Fruit fly (Drosophila melanogaster) whole organism: ENCODE measurements around the gene CG3191.

ENCODE experiments used
- CG8478 ChIP-seq: fragments of >200 bp; optimal IDR thresholded peaks from 2 replicates; lab custom pipeline; 2018; ENCODE audit warnings: inconsistent platforms
- Dll ChIP-seq: fragments of >200 bp; optimal IDR thresholded peaks from 2 replicates; lab custom pipeline; 2017
- EcR ChIP-seq, 2 experiments: fragments of >200 bp; optimal IDR thresholded peaks; 2 replicates each; lab custom pipeline; 2017; ENCODE audit warnings: missing biosample characterization in 2 of 2, missing genetic modification characterization in 2 of 2, missing genetic modification reagents in 2 of 2
- pan ChIP-seq: fragments of >200 bp; optimal IDR thresholded peaks from 2 replicates; lab custom pipeline; 2017
- psq ChIP-seq: fragments of >200 bp; optimal IDR thresholded peaks from 2 replicates; lab custom pipeline; 2017
- usp ChIP-seq: fragments of >200 bp; optimal IDR thresholded peaks from 2 replicates; lab custom pipeline; 2017; ENCODE audit warnings: missing biosample characterization, missing genetic modification characterization, mixed read lengths

Gene CG3191

dm6 chrX:2269822-2270556, 18.2 kb upstream of the CG3191 start:
- TF ChIP-seq pan (lab: Kevin White, UChicago) (no peak), Dll (no peak)

- TF ChIP-seq Dll (no peak), pan (lab: Kevin White, UChicago) (no peak), EcR (GFP tag; optimal IDR thresholded peaks at IDR 0.05; lab: Kevin White, UChicago) (no peak)
These were observed 10.7 kb upstream of the CG3191 start, which contains the start of the genes temp and CG3071 for dm6 chrX:2262511-2262910. Gene temp, minus strand, starts transcription at chrX:2262515. Gene CG3071, plus strand, starts transcription at chrX:2262837.

dm6 chrX:2259763-2260162, 8.0 kb upstream of the CG3191 start, which contains the start of gene CG3078:
Gene CG3078, minus strand, starts transcription at chrX:2259863.
- no peak for TF ChIP-seq CG8478 (lab: Kevin White, UChicago)
- no peak for TF ChIP-seq usp
- no peak for TF ChIP-seq Dll
- no peak for TF ChIP-seq psq (lab: Kevin White, UChicago)

- no peak for TF ChIP-seq EcR (GFP tag; optimal IDR thresholded peaks at IDR 0.05; lab: Kevin White, UChicago)
- TF ChIP-seq psq (lab: Kevin White, UChicago), result no peak
These were observed 6.9 kb upstream of the CG3191 start for dm6 chrX:2258602-2259233.

dm6 chrX:2255035-2255434, 3.2 kb upstream of the CG3191 start:
- TF ChIP-seq psq (lab: Kevin White, UChicago) (no peak), CG8478 (lab: Kevin White, UChicago) (no peak), EcR (GFP tag; optimal IDR thresholded peaks at IDR 0.05; lab: Kevin White, UChicago) (no peak), pan (lab: Kevin White, UChicago) (no peak), usp (no peak), Dll (no peak)

dm6 chrX:2254020-2254626, 2.3 kb upstream of the CG3191 start, which contains the start of gene CG3091:
Gene CG3091, minus strand, starts transcription at chrX:2254197.
- TF ChIP-seq CG8478 (lab: Kevin White, UChicago) (no peak), pan (lab: Kevin White, UChicago) (no peak), Dll (no peak), psq (lab: Kevin White, UChicago) (no peak), usp (no peak), EcR (GFP tag; optimal IDR thresholded peaks at IDR 0.05; lab: Kevin White, UChicago) (no peak)

- TF ChIP-seq Dll, result no peak
These were observed 2.0 kb downstream of the CG3191 start, which contains the start of gene crn for dm6 chrX:2249763-2250162. Gene crn, minus strand, starts transcription at chrX:2249983.

dm6 chrX:2245931-2246330, 5.9 kb downstream of the CG3191 start, which contains the start of gene Or2a:
Gene Or2a, plus strand, starts transcription at chrX:2246231.
- TF ChIP-seq CG8478 (lab: Kevin White, UChicago) (no peak), Dll (no peak), psq (lab: Kevin White, UChicago) (no peak)

- TF ChIP-seq EcR (GFP tag; optimal IDR thresholded peaks at IDR 0.05; lab: Kevin White, UChicago) (no peak), Dll (no peak), usp (no peak), pan (lab: Kevin White, UChicago) (no peak), psq (lab: Kevin White, UChicago) (no peak), CG8478 (lab: Kevin White, UChicago) (no peak)
These were observed 7.0 kb downstream of the CG3191 start for dm6 chrX:2244753-2245152.

- no peak for TF ChIP-seq CG8478 (lab: Kevin White, UChicago)
- TF ChIP-seq EcR (GFP tag; optimal IDR thresholded peaks at IDR 0.05; lab: Kevin White, UChicago), result no peak
- no peak for TF ChIP-seq psq (lab: Kevin White, UChicago)
- no peak for TF ChIP-seq Dll
- no peak for TF ChIP-seq usp
- no peak for TF ChIP-seq pan (lab: Kevin White, UChicago)
These were observed 8.9 kb downstream of the CG3191 start for dm6 chrX:2242897-2243296.

- TF ChIP-seq CG8478 (lab: Kevin White, UChicago) (no peak), usp (no peak), pan (lab: Kevin White, UChicago) (no peak), psq (lab: Kevin White, UChicago) (no peak), Dll (no peak), EcR (GFP tag; optimal IDR thresholded peaks at IDR 0.05; lab: Kevin White, UChicago) (no peak)
These were observed 10.0 kb downstream of the CG3191 start, which contains the start of gene kz for dm6 chrX:2241842-2242241. Gene kz, minus strand, starts transcription at chrX:2242035.

dm6 chrX:2225138-2225537, 26.7 kb downstream of the CG3191 start, which contains the start of gene pcx:
Gene pcx, plus strand, starts transcription at chrX:2225296.
- TF ChIP-seq psq (lab: Kevin White, UChicago) (no peak), CG8478 (lab: Kevin White, UChicago) (no peak), Dll (no peak), pan (lab: Kevin White, UChicago) (no peak)

- TF ChIP-seq Dll (no peak), EcR (GFP tag; optimal IDR thresholded peaks at IDR 0.05; lab: Kevin White, UChicago) (no peak), usp (no peak), pan (lab: Kevin White, UChicago) (no peak), psq (lab: Kevin White, UChicago) (no peak), CG8478 (lab: Kevin White, UChicago) (no peak)
These were observed 28.3 kb downstream of the CG3191 start, which contains the start of gene CG14052 for dm6 chrX:2223454-2223853. Gene CG14052, plus strand, starts transcription at chrX:2223754.
